Worm (Caenorhabditis elegans) whole organism, late embryonic: ENCODE measurements around the gene rig-1.

Experiments
- K09A11.1 ChIP-seq: sonication (generic microtip); optimal IDR thresholded peaks from 2 replicates; lab custom pipeline; 2017; ENCODE audit warnings: antibody characterized with exemption, mild to moderate bottlenecking, missing genetic modification characterization, missing compliant biosample characterization; ENCODE audit not compliant: insufficient read depth
- ama-1 ChIP-seq: fragments of 150-350 bp; optimal IDR thresholded peaks from 2 replicates; lab custom pipeline; 2014
- dmd-4 ChIP-seq: sonication (generic microtip); optimal IDR thresholded peaks from 2 replicates; lab custom pipeline; 2016; ENCODE audit warnings: borderline replicate concordance, missing genetic modification characterization, missing compliant biosample characterization
- eyg-1 ChIP-seq: sonication (generic microtip); optimal IDR thresholded peaks from 2 replicates; lab custom pipeline; 2016; ENCODE audit warnings: missing genotype, missing genetic modification characterization, missing compliant biosample characterization
- hlh-30 ChIP-seq: sonication (generic microtip); optimal IDR thresholded peaks from 2 replicates; lab custom pipeline; 2017; ENCODE audit warnings: antibody characterized with exemption, missing genetic modification characterization, missing compliant biosample characterization; ENCODE audit not compliant: insufficient read depth
- pax-1 ChIP-seq: fragments of 150-350 bp; optimal IDR thresholded peaks from 2 replicates; lab custom pipeline; 2014; ENCODE audit warnings: missing biosample characterization, missing genetic modification characterization
- tbx-7 ChIP-seq: sonication (generic microtip); optimal IDR thresholded peaks from 2 replicates; lab custom pipeline; 2016; ENCODE audit warnings: missing genotype, missing genetic modification characterization, missing compliant biosample characterization
- unc-86 ChIP-seq: sonication (generic microtip); optimal IDR thresholded peaks from 2 replicates; lab custom pipeline; 2016; ENCODE audit warnings: missing genetic modification characterization, missing compliant biosample characterization

ce11 chrX:8646287-8646686, 14.1 kb upstream of the rig-1 start:
- TF ChIP-seq ama-1 (lab: Kevin White, UChicago) (no peak), dmd-4 (no peak), eyg-1 (tag; lab: Kevin White, UChicago) (peak; percentile 82), tbx-7 (no peak), pax-1 (tag; lab: Kevin White, UChicago) (no peak), hlh-30 (tag; lab: Kevin White, UChicago) (peak; percentile 1), unc-86 (peak; percentile 67), K09A11.1 (tag; lab: Kevin White, UChicago) (peak; percentile 25)
